Fruit fly (Drosophila melanogaster) whole organism, embryonic: ENCODE data around the gene CG15717.
A peak's percentile ranks its signal among the peaks of the same experiment; 100 is the strongest.

ENCODE experiments used
- BtbVII ChIP-seq: fragments of 200-800 bp; sonication (Bioruptor generic); optimal IDR thresholded peaks from 3 replicates; lab custom pipeline; 2017; ENCODE audit warnings: missing biosample characterization, mild to moderate bottlenecking, missing genetic modification characterization
- CG10274 ChIP-seq: fragments of 200-800 bp; sonication (Bioruptor generic); optimal IDR thresholded peaks from 3 replicates; lab custom pipeline; 2017; ENCODE audit warnings: missing biosample characterization, mild to moderate bottlenecking, missing genetic modification characterization
- CG11247 ChIP-seq: fragments of 200-800 bp; sonication (Bioruptor generic); IDR thresholded peaks from 2 replicates; pipeline ENCODE4 v1.3.6; 2022; ENCODE audit warnings: missing biosample characterization, missing genetic modification characterization
- CG12155 ChIP-seq: fragments of 200-800 bp; sonication (Bioruptor generic); optimal IDR thresholded peaks from 3 replicates; lab custom pipeline; 2016; ENCODE audit warnings: missing biosample characterization, missing genetic modification characterization
- CG13287 ChIP-seq: fragments of 200-800 bp; sonication (Bioruptor generic); IDR thresholded peaks from 2 replicates; pipeline ENCODE4 v1.3.6; 2022; ENCODE audit warnings: missing biosample characterization, missing genetic modification characterization; ENCODE audit not compliant: partially characterized antibody
- CG13624 ChIP-seq: fragments of 200-800 bp; sonication (Bioruptor generic); optimal IDR thresholded peaks from 2 replicates; lab custom pipeline; 2016; ENCODE audit warnings: missing biosample characterization, missing genetic modification characterization
- CG14441 ChIP-seq: fragments of 200-800 bp; sonication (Bioruptor generic); IDR thresholded peaks from 2 replicates; pipeline ENCODE4 v1.3.6; 2022; ENCODE audit warnings: missing biosample characterization, missing genetic modification characterization
- CG14965 ChIP-seq: fragments of 200-800 bp; sonication (Bioruptor generic); optimal IDR thresholded peaks from 2 replicates; lab custom pipeline; 2016; ENCODE audit warnings: missing biosample characterization, missing genetic modification characterization, borderline replicate concordance
- CG1529 ChIP-seq: fragments of 200-800 bp; sonication (Bioruptor generic); optimal IDR thresholded peaks from 3 replicates; lab custom pipeline; 2018; ENCODE audit warnings: missing biosample characterization, missing genetic modification characterization
- CG16863 ChIP-seq: fragments of 200-800 bp; sonication (Bioruptor generic); optimal IDR thresholded peaks from 3 replicates; lab custom pipeline; 2016; ENCODE audit warnings: missing biosample characterization, missing genetic modification characterization
- CG2712 ChIP-seq: fragments of 200-800 bp; optimal IDR thresholded peaks from 3 replicates; lab custom pipeline; 2019; ENCODE audit warnings: missing biosample characterization, mild to moderate bottlenecking, missing genetic modification characterization, moderate library complexity
- CG30403 ChIP-seq: fragments of 200-800 bp; sonication (Bioruptor generic); optimal IDR thresholded peaks from 3 replicates; lab custom pipeline; 2016; ENCODE audit warnings: missing biosample characterization, missing genetic modification characterization
- CG31388 ChIP-seq: fragments of 200-800 bp; sonication (Bioruptor generic); optimal IDR thresholded peaks from 2 replicates; lab custom pipeline; 2016; ENCODE audit warnings: missing biosample characterization, missing genetic modification characterization
- CG32772 ChIP-seq: fragments of 200-800 bp; sonication (Bioruptor generic); IDR thresholded peaks from 2 replicates; pipeline ENCODE4 v1.3.6; 2022; ENCODE audit warnings: missing biosample characterization, missing genetic modification characterization
- CG33213 ChIP-seq: fragments of 200-800 bp; sonication (Bioruptor generic); optimal IDR thresholded peaks from 3 replicates; lab custom pipeline; 2016; ENCODE audit warnings: missing biosample characterization, missing genetic modification characterization
- CG43689 ChIP-seq: fragments of 200-800 bp; sonication (Bioruptor generic); IDR thresholded peaks from 2 replicates; pipeline ENCODE4 v1.3.6; 2022; ENCODE audit warnings: missing biosample characterization, missing genetic modification characterization
- CG4424 ChIP-seq: fragments of 200-800 bp; sonication (Bioruptor generic); optimal IDR thresholded peaks from 3 replicates; lab custom pipeline; 2016; ENCODE audit warnings: missing biosample characterization, missing genetic modification characterization
- CG5953 ChIP-seq: fragments of 200-800 bp; sonication (Bioruptor generic); IDR thresholded peaks from 2 replicates; pipeline ENCODE4 v1.3.6; 2022; ENCODE audit warnings: missing biosample characterization, missing genetic modification characterization
- CG6175 ChIP-seq: fragments of 200-800 bp; sonication (Bioruptor generic); IDR thresholded peaks from 3 replicates; pipeline ENCODE4 v1.3.6; 2022; ENCODE audit warnings: missing biosample characterization, missing genetic modification characterization
- CG7745 ChIP-seq: fragments of 200-800 bp; sonication (Bioruptor generic); optimal IDR thresholded peaks from 2 replicates; lab custom pipeline; 2018; ENCODE audit warnings: missing biosample characterization, mild to moderate bottlenecking, missing genetic modification characterization, moderate library complexity
- CG8281 ChIP-seq: fragments of 200-800 bp; sonication (Bioruptor generic); optimal IDR thresholded peaks from 2 replicates; lab custom pipeline; 2018; ENCODE audit warnings: missing biosample characterization, mild to moderate bottlenecking, missing genetic modification characterization, moderate library complexity
- CG8924 ChIP-seq: fragments of 200-800 bp; optimal IDR thresholded peaks from 3 replicates; lab custom pipeline; 2019; ENCODE audit warnings: missing biosample characterization, mild to moderate bottlenecking, missing genetic modification characterization, moderate library complexity
- CG9437 ChIP-seq: fragments of 200-800 bp; sonication (Bioruptor generic); optimal IDR thresholded peaks from 2 replicates; lab custom pipeline; 2018; ENCODE audit warnings: missing biosample characterization, mild to moderate bottlenecking, missing genetic modification characterization
- CG9797 ChIP-seq: fragments of 200-800 bp; sonication (Bioruptor generic); optimal IDR thresholded peaks from 3 replicates; lab custom pipeline; 2018; ENCODE audit warnings: missing biosample characterization, mild to moderate bottlenecking, missing genetic modification characterization
- D ChIP-seq, 2 experiments: fragments of 200-800 bp in 1 of 2; fragments of >200 bp in 1 of 2; sonication (Bioruptor generic) in 1 of 2; optimal IDR thresholded peaks; 2 replicates in 1 of 2; 3 replicates in 1 of 2; lab custom pipeline; 2017; ENCODE audit warnings: mild to moderate bottlenecking in 1 of 2, missing biosample characterization in 1 of 2, missing genetic modification characterization in 1 of 2, missing genetic modification reagents in 1 of 2
- Dek ChIP-seq: fragments of 200-800 bp; sonication (Bioruptor generic); optimal IDR thresholded peaks from 3 replicates; lab custom pipeline; 2019; ENCODE audit warnings: missing biosample characterization, mild to moderate bottlenecking, missing genetic modification characterization, moderate library complexity
- Eip74EF ChIP-seq, 2 experiments: fragments of 200-800 bp in 1 of 2; fragments of >200 bp in 1 of 2; sonication (Bioruptor generic) in 1 of 2; optimal IDR thresholded peaks; 2 replicates each; lab custom pipeline; 2017 to 2019; ENCODE audit warnings: missing biosample characterization in 2 of 2, missing genetic modification characterization in 2 of 2, mild to moderate bottlenecking in 1 of 2, moderate library complexity in 1 of 2
- HmgZ ChIP-seq: fragments of 200-800 bp; sonication (Bioruptor generic); optimal IDR thresholded peaks from 2 replicates; lab custom pipeline; 2018; ENCODE audit warnings: missing biosample characterization, mild to moderate bottlenecking, missing genetic modification characterization
- Meics ChIP-seq: fragments of 200-800 bp; sonication (Bioruptor generic); optimal IDR thresholded peaks from 2 replicates; lab custom pipeline; 2017; ENCODE audit warnings: missing biosample characterization, mild to moderate bottlenecking, missing genetic modification characterization
- Mes4 ChIP-seq: fragments of 200-800 bp; sonication (Bioruptor generic); optimal IDR thresholded peaks from 2 replicates; lab custom pipeline; 2016; ENCODE audit warnings: missing biosample characterization, missing genetic modification characterization
- Oli ChIP-seq: fragments of 200-800 bp; sonication (Bioruptor generic); optimal IDR thresholded peaks from 2 replicates; lab custom pipeline; 2018; ENCODE audit warnings: missing biosample characterization, mild to moderate bottlenecking, missing genetic modification characterization, moderate library complexity
- Rx ChIP-seq: fragments of 200-800 bp; sonication (Bioruptor generic); IDR thresholded peaks from 2 replicates; pipeline ENCODE4 v1.3.6; 2022; ENCODE audit warnings: missing biosample characterization, missing genetic modification characterization
- Six4 ChIP-seq: fragments of 200-800 bp; sonication (Bioruptor generic); optimal IDR thresholded peaks from 2 replicates; lab custom pipeline; 2016; ENCODE audit warnings: missing biosample characterization, missing genetic modification characterization
- al ChIP-seq: fragments of 200-800 bp; sonication (Bioruptor generic); IDR thresholded peaks from 2 replicates; pipeline ENCODE4 v1.3.6; 2022; ENCODE audit warnings: missing biosample characterization, missing genetic modification characterization
- amos ChIP-seq: fragments of 200-800 bp; sonication (Bioruptor generic); IDR thresholded peaks from 2 replicates; pipeline ENCODE4 v1.3.6; 2022; ENCODE audit warnings: missing biosample characterization, missing genetic modification characterization; ENCODE audit not compliant: partially characterized antibody
- ap ChIP-seq: fragments of 200-800 bp; sonication (Bioruptor generic); IDR thresholded peaks from 2 replicates; pipeline ENCODE4 v1.3.6; 2022; ENCODE audit warnings: missing biosample characterization, missing genetic modification characterization
- bbx ChIP-seq: fragments of 200-800 bp; sonication (Bioruptor generic); IDR thresholded peaks from 2 replicates; pipeline ENCODE4 v1.3.6; 2022; ENCODE audit warnings: missing biosample characterization, missing genetic modification characterization; ENCODE audit not compliant: partially characterized antibody
- btn ChIP-seq: fragments of 200-800 bp; sonication (Bioruptor generic); optimal IDR thresholded peaks from 2 replicates; lab custom pipeline; 2016; ENCODE audit warnings: missing biosample characterization, missing genetic modification characterization
- cas ChIP-seq: fragments of 200-800 bp; sonication (Bioruptor generic); IDR thresholded peaks from 2 replicates; pipeline ENCODE4 v1.3.6; 2022; ENCODE audit warnings: missing biosample characterization, missing genetic modification characterization
- dysf ChIP-seq: fragments of 200-800 bp; sonication (Bioruptor generic); IDR thresholded peaks from 3 replicates; pipeline ENCODE4 v1.3.6; 2022; ENCODE audit warnings: missing biosample characterization, missing genetic modification characterization
- fd3F ChIP-seq: fragments of 200-800 bp; sonication (Bioruptor generic); optimal IDR thresholded peaks from 2 replicates; lab custom pipeline; 2018; ENCODE audit warnings: missing biosample characterization, mild to moderate bottlenecking, missing genetic modification characterization, moderate library complexity
- jumu ChIP-seq: fragments of 200-800 bp; sonication (Bioruptor generic); optimal IDR thresholded peaks from 3 replicates; lab custom pipeline; 2016; ENCODE audit warnings: missing biosample characterization, missing genetic modification characterization
- lab ChIP-seq: fragments of 200-800 bp; sonication (Bioruptor generic); optimal IDR thresholded peaks from 3 replicates; lab custom pipeline; 2017; ENCODE audit warnings: missing biosample characterization, missing genetic modification characterization, mild to moderate bottlenecking, moderate library complexity, missing genetic modification reagents
- lilli ChIP-seq: fragments of 200-800 bp; sonication (Bioruptor generic); optimal IDR thresholded peaks from 3 replicates; lab custom pipeline; 2016; ENCODE audit warnings: missing biosample characterization, missing genetic modification characterization
- lola ChIP-seq, 3 experiments: fragments of >200 bp in 2 of 3; fragments of 200-800 bp in 1 of 3; sonication (Bioruptor generic) in 1 of 3; optimal IDR thresholded peaks; 2 replicates each; lab custom pipeline; 2017 to 2019; ENCODE audit warnings: missing biosample characterization in 3 of 3, missing genetic modification characterization in 3 of 3, mild to moderate bottlenecking in 1 of 3, moderate library complexity in 1 of 3
- odd ChIP-seq: fragments of 200-800 bp; sonication (Bioruptor generic); optimal IDR thresholded peaks from 2 replicates; lab custom pipeline; 2017; ENCODE audit warnings: missing biosample characterization, mild to moderate bottlenecking, missing genetic modification characterization
- pnt ChIP-seq: fragments of 200-800 bp; sonication (Bioruptor generic); optimal IDR thresholded peaks from 3 replicates; lab custom pipeline; 2016; ENCODE audit warnings: missing biosample characterization, missing genetic modification characterization
- schlank ChIP-seq: fragments of 200-800 bp; sonication (Bioruptor generic); optimal IDR thresholded peaks from 2 replicates; lab custom pipeline; 2018; ENCODE audit warnings: missing biosample characterization, mild to moderate bottlenecking, missing genetic modification characterization
- tna ChIP-seq: fragments of 200-800 bp; sonication (Bioruptor generic); IDR thresholded peaks from 2 replicates; pipeline ENCODE4 v1.3.6; 2022; ENCODE audit warnings: missing biosample characterization, missing genetic modification characterization; ENCODE audit not compliant: partially characterized antibody
- vfl ChIP-seq: fragments of 200-800 bp; sonication (Bioruptor generic); optimal IDR thresholded peaks from 2 replicates; lab custom pipeline; 2016; ENCODE audit warnings: missing biosample characterization, missing genetic modification characterization

The CG15717 gene

DNA sequence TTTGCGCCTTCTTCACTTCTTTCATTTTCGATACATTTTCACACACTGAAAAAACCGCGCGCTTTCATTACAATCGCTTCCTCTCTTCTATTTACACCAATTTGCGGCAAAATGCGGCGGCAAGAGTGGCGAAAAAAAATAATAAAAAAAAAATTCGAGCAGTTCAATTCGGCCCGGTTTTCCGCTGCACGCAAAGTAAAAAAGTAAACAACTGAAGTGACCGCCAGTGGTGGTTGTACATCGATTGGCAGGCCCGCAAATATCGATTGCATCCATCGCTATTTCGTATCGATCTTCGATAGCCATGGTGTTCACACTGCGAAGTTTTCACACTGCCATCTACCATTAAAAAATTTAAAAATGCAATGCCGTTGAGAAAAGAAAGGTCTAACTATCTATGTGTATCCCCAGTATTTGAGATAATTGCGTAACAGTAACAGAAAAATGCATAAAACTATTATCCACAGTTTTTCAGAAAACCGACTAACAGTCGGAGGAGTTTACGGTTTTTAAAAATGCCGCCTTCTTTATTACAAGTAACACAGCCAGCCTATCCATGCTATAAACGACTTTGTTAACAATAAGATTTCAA is 16.4 kb upstream of the CG15717 start, which contains the start of gene Chpf (continued):
- TF ChIP-seq CG33213 = no peak
- peak; percentile 73 for TF ChIP-seq CG13287
- no peak for TF ChIP-seq Oli
- no peak for TF ChIP-seq CG43689 (GFP tag; lab: Robert Waterston, UW)
- TF ChIP-seq vfl (GFP tag; lab: Kevin White, UChicago) = no peak
- TF ChIP-seq Rx = no peak
- peak; percentile 3 for TF ChIP-seq CG9797 (GFP tag; lab: Kevin White, UChicago)
- no peak for TF ChIP-seq CG30403 (GFP tag; lab: Kevin White, UChicago)
- TF ChIP-seq bbx (GFP tag; lab: Robert Waterston, UW) = peak; percentile 89
- TF ChIP-seq Meics (GFP tag; lab: Kevin White, UChicago) = no peak
- TF ChIP-seq CG4424 (GFP tag; lab: Kevin White, UChicago) = no peak
- no peak for TF ChIP-seq CG6175 (GFP tag; lab: Robert Waterston, UW)
- no peak for TF ChIP-seq HmgZ (tag; lab: Kevin White, UChicago)
- TF ChIP-seq CG5953 (GFP tag; lab: Robert Waterston, UW) = no peak
- no peak for TF ChIP-seq Dek
- TF ChIP-seq D (optimal IDR thresholded peaks at IDR 0.05; lab: Kevin White, UChicago) = no peak
- no peak for TF ChIP-seq D (GFP tag; optimal IDR thresholded peaks at IDR 0.05; lab: Kevin White, UChicago)
- no peak for TF ChIP-seq BtbVII
- TF ChIP-seq odd = no peak
- TF ChIP-seq CG7745 (tag; lab: Kevin White, UChicago) = no peak
- TF ChIP-seq Mes4 (GFP tag; lab: Kevin White, UChicago) = no peak
- no peak for TF ChIP-seq CG10274 (GFP tag; lab: Kevin White, UChicago)
- TF ChIP-seq ap (GFP tag; lab: Robert Waterston, UW) = no peak
- no peak for TF ChIP-seq al (GFP tag; lab: Robert Waterston, UW)
- no peak for TF ChIP-seq dysf (GFP tag; lab: Robert Waterston, UW)
- no peak for TF ChIP-seq CG9437 (GFP tag; lab: Kevin White, UChicago)
- TF ChIP-seq CG14441 = no peak
- TF ChIP-seq CG16863 (GFP tag; lab: Kevin White, UChicago) = no peak
- TF ChIP-seq CG31388 = no peak
- no peak for TF ChIP-seq btn (GFP tag; lab: Kevin White, UChicago)
- no peak for TF ChIP-seq CG32772
- no peak for TF ChIP-seq CG2712 (tag; lab: Kevin White, UChicago)
- TF ChIP-seq lilli (GFP tag; lab: Kevin White, UChicago) = peak; percentile 3
- TF ChIP-seq cas (GFP tag; lab: Robert Waterston, UW) = no peak
- no peak for TF ChIP-seq Eip74EF (GFP tag; optimal IDR thresholded peaks at IDR 0.05; lab: Kevin White, UChicago)
- no peak for TF ChIP-seq jumu (GFP tag; lab: Kevin White, UChicago)
- no peak for TF ChIP-seq CG14965 (GFP tag; lab: Kevin White, UChicago)
- TF ChIP-seq pnt (GFP tag; lab: Kevin White, UChicago) = no peak
- TF ChIP-seq lola (GFP tag; optimal IDR thresholded peaks at IDR 0.05; lab: Kevin White, UChicago) = no peak
- TF ChIP-seq tna (GFP tag; lab: Robert Waterston, UW) = peak; percentile 71
- no peak for TF ChIP-seq CG1529 (GFP tag; lab: Kevin White, UChicago)
- peak; percentile 24 for TF ChIP-seq CG13624 (GFP tag; lab: Kevin White, UChicago)
- TF ChIP-seq schlank (tag; lab: Kevin White, UChicago) = no peak
- TF ChIP-seq CG8924 (tag; lab: Kevin White, UChicago) = no peak
- TF ChIP-seq CG8281 (tag; lab: Kevin White, UChicago) = no peak
- TF ChIP-seq amos (GFP tag; lab: Robert Waterston, UW) = peak; percentile 87
- TF ChIP-seq CG12155 (GFP tag; lab: Kevin White, UChicago) = no peak
- TF ChIP-seq CG11247 = no peak
- no peak for TF ChIP-seq Six4
- TF ChIP-seq lab (GFP tag; lab: Kevin White, UChicago) = no peak
- TF ChIP-seq fd3F (GFP tag; lab: Kevin White, UChicago) = no peak
